Fruit fly (Drosophila melanogaster) S2 (cell line): ENCODE results near the gene SKIP.

ENCODE experiments used
- CG8478 ChIP-seq: fragments of >200 bp; optimal IDR thresholded peaks from 2 replicates; lab custom pipeline; 2018
- CTCF ChIP-seq, 2 experiments: fragments of >200 bp; optimal IDR thresholded peaks; 2 replicates each; lab custom pipeline; 2018

DNA sequence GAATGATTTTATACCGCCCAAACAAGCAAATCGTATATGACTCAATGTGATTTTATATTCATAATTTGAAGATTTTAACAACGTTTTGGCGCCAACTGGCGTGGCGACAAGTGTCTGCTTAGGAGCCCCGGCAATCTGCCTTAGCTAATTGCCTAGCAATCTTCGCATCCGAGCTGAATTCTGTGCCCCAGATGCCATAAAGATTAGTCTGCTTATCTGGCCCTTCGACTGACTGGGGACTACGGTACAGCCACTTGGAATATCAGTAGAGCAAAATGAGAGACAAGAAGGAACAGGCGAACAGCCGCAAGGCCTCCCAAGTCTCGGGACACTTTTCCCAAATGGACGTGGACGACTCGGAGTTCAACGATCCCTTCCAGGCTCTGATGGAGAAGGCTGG is 166.4 kb downstream of the SKIP start:
- no peak for TF ChIP-seq CG8478 (lab: Kevin White, UChicago)
- TF ChIP-seq CTCF (optimal IDR thresholded peaks at IDR 0.05; lab: Kevin White, UChicago) = no peak
